Worm (Caenorhabditis elegans) whole organism, young adult: Measurements from ENCODE around the gene mel-28.

Source experiments
- ZK185.1 ChIP-seq: sonication (generic microtip); optimal IDR thresholded peaks from 2 replicates; lab custom pipeline; 2016; ENCODE audit warnings: mild to moderate bottlenecking, missing genetic modification characterization, missing compliant biosample characterization; ENCODE audit not compliant: poor library complexity, severe bottlenecking
- ama-1 ChIP-seq, 3 experiments: fragments of 150-350 bp in 1 of 3; sonication (generic microtip) in 2 of 3; optimal IDR thresholded peaks; 2 replicates each; lab custom pipeline; 2014 to 2018; ENCODE audit warnings: missing biosample characterization in 2 of 3, missing genetic modification characterization in 2 of 3, missing genetic modification reagents in 2 of 3
- hmg-20 ChIP-seq: fragments of 200-800 bp; sonication (Bioruptor generic); IDR thresholded peaks from 2 replicates; pipeline ENCODE4 v1.3.6; 2022; ENCODE audit warnings: missing genetic modification reagents, missing genetic modification characterization, missing compliant biosample characterization
- nhr-90 ChIP-seq: sonication (generic microtip); optimal IDR thresholded peaks from 2 replicates; lab custom pipeline; 2016; ENCODE audit warnings: missing genotype, mild to moderate bottlenecking, missing genetic modification characterization, missing compliant biosample characterization

DNA sequence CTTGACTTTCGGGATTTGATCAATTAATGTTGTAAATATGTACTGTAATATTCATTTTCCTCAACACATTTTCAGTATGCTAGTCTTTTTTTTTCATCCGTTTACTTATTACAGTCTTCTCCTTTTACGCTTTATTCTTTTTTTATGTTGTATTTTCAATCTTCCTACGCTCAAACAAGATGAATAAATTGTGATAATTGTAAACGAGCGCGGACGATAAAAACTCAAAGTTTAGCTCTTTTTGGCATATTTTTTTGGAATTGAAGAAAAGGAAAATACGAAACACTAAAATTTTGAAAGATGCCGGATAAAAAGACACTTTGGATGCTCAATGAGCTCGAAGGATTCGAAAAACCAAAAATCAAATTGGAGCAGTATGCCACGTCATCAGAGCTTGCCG is 16.8 kb downstream of the mel-28 start, which contains the start of gene metl-5:
- no peak for TF ChIP-seq ama-1 (optimal IDR thresholded peaks at IDR 0.05; lab: Kevin White, UChicago)
- no peak for TF ChIP-seq ama-1 (GFP tag; optimal IDR thresholded peaks at IDR 0.05; lab: Kevin White, UChicago)
- TF ChIP-seq nhr-90 (tag; lab: Kevin White, UChicago), result no peak
- no peak for TF ChIP-seq ZK185.1 (tag; lab: Kevin White, UChicago)
- no peak for TF ChIP-seq hmg-20 (GFP tag; lab: Robert Waterston, UW)
